Worm (Caenorhabditis elegans) whole organism, L4/young adult: ENCODE measurements around the gene F26F12.2.

Experiments
- W03F9.2 ChIP-seq: fragments of 150-350 bp; optimal IDR thresholded peaks from 2 replicates; lab custom pipeline; 2014; ENCODE audit warnings: missing biosample characterization, missing genetic modification characterization
- dao-5 ChIP-seq: sonication (generic microtip); optimal IDR thresholded peaks from 2 replicates; lab custom pipeline; 2016; ENCODE audit warnings: missing genotype, missing genetic modification characterization, moderate library complexity, missing compliant biosample characterization
- him-1 ChIP-seq: sonication (generic microtip); optimal IDR thresholded peaks from 2 replicates; lab custom pipeline; 2016; ENCODE audit warnings: missing genotype, missing genetic modification reagents, missing genetic modification characterization, missing compliant biosample characterization

ce11 chrV:5822968-5823367, 15.4 kb downstream of the F26F12.2 start:
- no peak for TF ChIP-seq dao-5 (tag; lab: Kevin White, UChicago)
- TF ChIP-seq him-1 = no peak
- TF ChIP-seq W03F9.2 = no peak
